Fruit fly (Drosophila melanogaster): ENCODE data around the gene Osi4.

Gene Osi4

DNA sequence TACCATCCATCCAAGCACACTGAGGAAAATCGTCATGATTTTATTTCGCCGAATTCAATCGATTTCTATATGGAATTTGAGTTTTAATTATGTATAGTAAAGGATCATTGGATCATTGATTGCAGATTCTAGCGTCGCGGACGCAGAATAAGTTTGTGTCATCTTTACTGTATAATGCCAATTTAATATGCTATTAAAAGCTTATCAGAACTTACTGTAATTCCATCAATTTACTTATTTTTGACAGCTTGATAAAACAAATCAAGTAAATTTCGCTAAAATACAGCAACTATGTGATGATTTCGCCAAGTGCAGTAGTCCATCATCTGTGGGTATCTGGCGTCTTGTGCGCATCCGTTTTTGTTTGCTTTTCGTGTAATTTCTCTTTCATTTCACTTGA, 11.5 kb upstream of the Osi4 start (continued):
- TF ChIP-seq CG8924 (tag; optimal IDR thresholded peaks at IDR 0.05) (no peak), CG31441 (GFP tag; IDR thresholded peaks at IDR 0.05) (peak; percentile 42; the same call in 1 of the 2 replicates), CG13775 (GFP tag; optimal IDR thresholded peaks at IDR 0.05) (no peak), gro (GFP tag; optimal IDR thresholded peaks at IDR 0.05) (no peak), kah (GFP tag; optimal IDR thresholded peaks at IDR 0.05) (no peak), cas (GFP tag; IDR thresholded peaks at IDR 0.05) (no peak), Atf-2 (GFP tag; optimal IDR thresholded peaks at IDR 0.05) (no peak), CG3726 (GFP tag; IDR thresholded peaks at IDR 0.05) (no peak), shn (GFP tag; optimal IDR thresholded peaks at IDR 0.05) (no peak), Blimp-1 (GFP tag; optimal IDR thresholded peaks at IDR 0.05) (peak; percentile 6), Scr (GFP tag; IDR thresholded peaks at IDR 0.05; ENCODE audit: partially characterized antibody) (no peak), fd96Cb (tag; optimal IDR thresholded peaks at IDR 0.05) (peak; percentile 21), Med (GFP tag) (peak; percentile 43), CG10366 (GFP tag; IDR thresholded peaks at IDR 0.05) (no peak), pho (GFP tag; optimal IDR thresholded peaks at IDR 0.05) (no peak)

DNA sequence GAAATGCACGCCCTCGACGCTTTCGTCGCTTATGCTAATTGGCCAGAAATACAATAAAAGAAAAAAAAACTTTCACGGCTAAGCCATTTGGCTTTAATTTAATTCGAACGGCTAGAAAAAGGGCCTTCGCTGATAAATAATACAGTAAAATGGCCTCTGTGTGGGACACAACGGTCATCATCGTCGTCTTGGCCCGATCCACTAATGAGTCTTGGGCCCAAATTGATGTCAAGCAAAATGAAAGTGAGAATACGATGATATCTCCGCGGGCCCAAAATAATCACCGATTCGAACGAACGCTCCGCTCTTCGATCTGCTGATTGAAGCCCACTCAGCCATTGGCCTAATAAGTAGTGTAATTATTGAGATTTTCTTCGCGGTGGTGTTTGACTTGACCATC, 9.8 kb upstream of the Osi4 start:
- TF ChIP-seq CG17385 (GFP tag; optimal IDR thresholded peaks at IDR 0.05), result no peak
- no peak for TF ChIP-seq maf-S (GFP tag; optimal IDR thresholded peaks at IDR 0.05)
- TF ChIP-seq CG12155 (GFP tag; optimal IDR thresholded peaks at IDR 0.05), result no peak
- no peak for TF ChIP-seq her (GFP tag; optimal IDR thresholded peaks at IDR 0.05)
- TF ChIP-seq B-H2 (GFP tag; optimal IDR thresholded peaks at IDR 0.05), result no peak
- TF ChIP-seq CG9215 (GFP tag; IDR thresholded peaks at IDR 0.05), result no peak
- TF ChIP-seq Blimp-1 (GFP tag; optimal IDR thresholded peaks at IDR 0.05), result peak; percentile 97
- no peak for TF ChIP-seq mirr (GFP tag; optimal IDR thresholded peaks at IDR 0.05)
- no peak for TF ChIP-seq NfI (GFP tag; optimal IDR thresholded peaks at IDR 0.05)
- TF ChIP-seq CG11504 (tag; optimal IDR thresholded peaks at IDR 0.05), result no peak
- TF ChIP-seq sens (GFP tag), result peak; percentile 47
- no peak for TF ChIP-seq fd102C (GFP tag; optimal IDR thresholded peaks at IDR 0.05)
- no peak for TF ChIP-seq CG4820 (GFP tag; optimal IDR thresholded peaks at IDR 0.05)
- TF ChIP-seq Lim3 (GFP tag; IDR thresholded peaks at IDR 0.05), result no peak
- no peak for TF ChIP-seq CG6791 (GFP tag; IDR thresholded peaks at IDR 0.05; ENCODE audit: partially characterized antibody)
- peak; percentile 36 for TF ChIP-seq oc (tag; optimal IDR thresholded peaks at IDR 0.05)
- no peak for TF ChIP-seq al (GFP tag; IDR thresholded peaks at IDR 0.05)
- TF ChIP-seq salm (tag; optimal IDR thresholded peaks at IDR 0.05), result no peak
- no peak for TF ChIP-seq lov (optimal IDR thresholded peaks at IDR 0.05)
- no peak for TF ChIP-seq lov (GFP tag; IDR thresholded peaks at IDR 0.05)
- TF ChIP-seq zfh2 (GFP tag; optimal IDR thresholded peaks at IDR 0.05), result no peak
- peak; percentile 91 for TF ChIP-seq Awh (GFP tag; IDR thresholded peaks at IDR 0.05)
- no peak for TF ChIP-seq Hr78 (GFP tag; optimal IDR thresholded peaks at IDR 0.05)
- no peak for TF ChIP-seq CG10147 (GFP tag; optimal IDR thresholded peaks at IDR 0.05)
- no peak for TF ChIP-seq Deaf1 (tag; optimal IDR thresholded peaks at IDR 0.05)
- TF ChIP-seq Dbx (GFP tag; IDR thresholded peaks at IDR 0.05), result no peak
- no peak for TF ChIP-seq CG5245 (GFP tag; optimal IDR thresholded peaks at IDR 0.05)
- no peak for TF ChIP-seq CG15479 (GFP tag; optimal IDR thresholded peaks at IDR 0.05)
- no peak for TF ChIP-seq stwl (tag; optimal IDR thresholded peaks at IDR 0.05)
- TF ChIP-seq sens-2 (GFP tag; IDR thresholded peaks at IDR 0.05), result no peak
- TF ChIP-seq pros (GFP tag; optimal IDR thresholded peaks at IDR 0.05), result peak; percentile 84
- no peak for TF ChIP-seq Sin3A (optimal IDR thresholded peaks at IDR 0.05)
- TF ChIP-seq Mes4 (GFP tag; optimal IDR thresholded peaks at IDR 0.05), result no peak
- no peak for TF ChIP-seq CG2875 (GFP tag; optimal IDR thresholded peaks at IDR 0.05)
- TF ChIP-seq abd-A (tag; optimal IDR thresholded peaks at IDR 0.05), result peak; percentile 76
- TF ChIP-seq chif (GFP tag; optimal IDR thresholded peaks at IDR 0.05), result no peak
- no peak for TF ChIP-seq CG6854 (GFP tag; optimal IDR thresholded peaks at IDR 0.05)

Data from whole organism, embryonic.